Worm (Caenorhabditis elegans): ENCODE data around the gene Y54G2A.11.
"Not testable (repeated sequence)": the region's sequence is repeated elsewhere in the genome, so short reads cannot be mapped to it uniquely, and the experiment has no call there.

The Y54G2A.11 gene

DNA sequence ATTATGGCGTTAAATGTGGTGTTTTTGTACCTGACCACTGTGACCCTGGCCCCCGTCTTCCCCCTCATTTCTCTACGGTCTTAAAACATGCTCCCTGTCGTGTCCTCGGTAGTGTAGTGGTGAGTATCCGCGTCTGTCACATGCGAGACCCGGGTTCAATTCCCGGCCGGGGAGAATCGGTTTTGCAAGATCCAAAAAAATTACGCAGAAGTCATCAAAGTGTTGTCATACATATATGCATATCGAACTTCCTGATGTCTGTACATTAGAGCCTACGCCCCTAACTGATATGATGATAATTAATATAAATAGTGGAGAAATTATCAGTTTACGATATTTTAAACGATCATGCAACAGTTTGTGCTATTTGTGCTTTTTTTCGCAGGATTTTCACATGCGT lies 33.9 kb upstream of the Y54G2A.11 start, which contains the start of gene Y54G2A.45 (continued):
- no peak for TF ChIP-seq C08G9.2 (tag; optimal IDR thresholded peaks at IDR 0.05)
- TF ChIP-seq ceh-31 (tag; optimal IDR thresholded peaks at IDR 0.05): no peak
- no peak for TF ChIP-seq zip-5 (tag; optimal IDR thresholded peaks at IDR 0.05)
- peak; percentile 23 for TF ChIP-seq ceh-6 (GFP tag; optimal IDR thresholded peaks at IDR 0.05)
- no peak for TF ChIP-seq hlh-6 (tag; optimal IDR thresholded peaks at IDR 0.05)
- peak; percentile 26 for TF ChIP-seq tbx-7 (tag; optimal IDR thresholded peaks at IDR 0.05)
- TF ChIP-seq hlh-30 (tag; optimal IDR thresholded peaks at IDR 0.05; ENCODE audit: insufficient read depth): peak; percentile 79
- TF ChIP-seq sox-2 (GFP tag; IDR thresholded peaks at IDR 0.05): no peak
- no peak for TF ChIP-seq fkh-6 (tag; optimal IDR thresholded peaks at IDR 0.05)
- no peak for TF ChIP-seq ceh-45 (GFP tag; IDR thresholded peaks at IDR 0.05)
- TF ChIP-seq unc-55 (GFP tag; optimal IDR thresholded peaks at IDR 0.05): no peak
- peak; percentile 22 for TF ChIP-seq sox-4 (tag; optimal IDR thresholded peaks at IDR 0.05)
- TF ChIP-seq C38D4.7 (GFP tag; optimal IDR thresholded peaks at IDR 0.05): peak; percentile 41
- TF ChIP-seq lin-11 (tag; optimal IDR thresholded peaks at IDR 0.05): no peak
- TF ChIP-seq pag-3 (tag; optimal IDR thresholded peaks at IDR 0.05; ENCODE audit: borderline replicate concordance): no peak
- peak; percentile 32 for TF ChIP-seq ceh-18 (tag; optimal IDR thresholded peaks at IDR 0.05)
- TF ChIP-seq hlh-13 (GFP tag; optimal IDR thresholded peaks at IDR 0.05): no peak
- TF ChIP-seq hlh-15 (tag; optimal IDR thresholded peaks at IDR 0.05): no peak
- no peak for TF ChIP-seq lim-6 (tag; optimal IDR thresholded peaks at IDR 0.05)
- TF ChIP-seq F13H6.1 (tag; optimal IDR thresholded peaks at IDR 0.05): no peak

DNA sequence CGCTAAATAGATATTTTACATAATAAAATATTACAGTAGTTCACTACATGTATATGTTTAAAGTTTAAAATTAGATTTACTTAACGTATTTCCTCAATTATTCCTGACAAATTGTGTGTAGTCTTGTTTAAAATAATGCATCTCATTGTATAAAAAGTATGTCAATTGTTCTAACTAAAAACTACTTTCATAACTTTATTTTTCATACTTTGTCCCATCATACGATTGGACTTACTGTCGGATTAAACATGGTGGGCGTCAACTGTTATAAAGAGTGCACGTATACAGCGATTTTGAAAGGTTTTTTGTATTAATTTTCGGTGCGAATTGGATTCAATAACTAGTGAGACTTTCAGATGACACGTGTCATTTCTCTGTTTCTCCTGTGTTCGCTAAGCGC lies 32.1 kb upstream of the Y54G2A.11 start, which contains the start of gene Y54G2A.32:
Gene Y54G2A.32, plus strand, starts transcription at position 301 of the 400 bp plus-strand sequence.
- TF ChIP-seq odd-2 (tag; optimal IDR thresholded peaks at IDR 0.05): no peak
- no peak for TF ChIP-seq pqm-1 (tag; optimal IDR thresholded peaks at IDR 0.05)
- no peak for TF ChIP-seq ref-2 (tag; optimal IDR thresholded peaks at IDR 0.05)
- no peak for TF ChIP-seq tbx-7 (tag; optimal IDR thresholded peaks at IDR 0.05)
- no peak for TF ChIP-seq ceh-14 (tag; optimal IDR thresholded peaks at IDR 0.05)
- TF ChIP-seq hlh-15 (tag; optimal IDR thresholded peaks at IDR 0.05): no peak
- no peak for TF ChIP-seq tbx-2 (tag; optimal IDR thresholded peaks at IDR 0.05)
- TF ChIP-seq ceh-22 (tag; optimal IDR thresholded peaks at IDR 0.05): no peak
- no peak for TF ChIP-seq ceh-18 (tag; optimal IDR thresholded peaks at IDR 0.05)
- no peak for TF ChIP-seq madf-2 (tag; optimal IDR thresholded peaks at IDR 0.05)
- TF ChIP-seq npax-4 (tag; optimal IDR thresholded peaks at IDR 0.05): no peak
- TF ChIP-seq sox-2 (GFP tag; IDR thresholded peaks at IDR 0.05): no peak

DNA sequence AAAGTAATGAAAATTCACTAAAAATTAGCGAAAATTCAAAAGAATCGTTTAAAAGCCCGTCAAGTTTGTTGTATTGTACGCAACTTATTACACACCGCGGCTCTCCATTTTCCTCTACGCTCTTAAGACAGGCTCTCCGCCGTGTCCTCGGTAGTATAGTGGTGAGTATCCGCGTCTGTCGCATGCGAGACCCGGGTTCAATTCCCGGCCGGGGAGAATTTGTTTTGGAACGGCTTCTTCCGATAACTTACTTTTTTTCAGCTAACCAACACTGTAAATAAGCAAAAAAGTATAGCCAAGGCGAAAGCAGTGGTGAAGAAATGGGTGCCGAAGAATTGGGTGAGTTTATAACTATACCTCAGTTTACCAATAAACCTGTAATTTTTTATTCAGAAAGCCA lies 30.6 kb upstream of the Y54G2A.11 start:
- TF ChIP-seq pha-4 (tag; optimal IDR thresholded peaks at IDR 0.05) (no peak), nhr-232 (tag; optimal IDR thresholded peaks at IDR 0.05) (peak; percentile 29), hlh-30 (tag; optimal IDR thresholded peaks at IDR 0.05; ENCODE audit: insufficient read depth) (no peak), tbx-2 (tag; optimal IDR thresholded peaks at IDR 0.05) (peak; percentile 7), gmeb-2 (tag; optimal IDR thresholded peaks at IDR 0.05) (peak; percentile 14), C08G9.2 (tag; optimal IDR thresholded peaks at IDR 0.05) (peak; percentile 46), C38D4.7 (GFP tag; optimal IDR thresholded peaks at IDR 0.05) (peak; percentile 32), ceh-6 (GFP tag; optimal IDR thresholded peaks at IDR 0.05) (peak; percentile 38), che-1 (tag; optimal IDR thresholded peaks at IDR 0.05) (peak; percentile 4)

DNA sequence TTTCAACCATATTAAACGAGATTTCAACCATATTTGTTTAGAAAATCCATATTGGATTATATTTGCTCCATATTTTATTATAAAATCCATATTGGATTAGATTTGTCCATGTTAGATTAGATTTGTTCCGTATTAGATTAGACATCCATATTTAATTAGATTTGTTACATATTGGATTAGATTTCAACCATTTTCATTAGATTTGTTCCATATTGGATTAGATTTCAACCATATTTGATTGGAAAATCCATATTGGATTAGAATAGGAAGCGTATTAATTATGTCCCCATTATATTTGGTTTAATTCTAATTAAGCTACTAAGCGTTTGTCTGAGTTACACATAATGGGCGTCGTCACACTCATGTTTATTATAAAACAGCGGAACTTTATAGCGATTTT lies 30.0 kb upstream of the Y54G2A.11 start, which contains the start of gene Y54G2A.44:
Gene Y54G2A.44, plus strand, starts transcription at position 301 of the 400 bp plus-strand sequence.
- not testable (repeated sequence) for TF ChIP-seq che-1, C08G9.2, unc-86 (tag; optimal IDR thresholded peaks at IDR 0.05)

DNA sequence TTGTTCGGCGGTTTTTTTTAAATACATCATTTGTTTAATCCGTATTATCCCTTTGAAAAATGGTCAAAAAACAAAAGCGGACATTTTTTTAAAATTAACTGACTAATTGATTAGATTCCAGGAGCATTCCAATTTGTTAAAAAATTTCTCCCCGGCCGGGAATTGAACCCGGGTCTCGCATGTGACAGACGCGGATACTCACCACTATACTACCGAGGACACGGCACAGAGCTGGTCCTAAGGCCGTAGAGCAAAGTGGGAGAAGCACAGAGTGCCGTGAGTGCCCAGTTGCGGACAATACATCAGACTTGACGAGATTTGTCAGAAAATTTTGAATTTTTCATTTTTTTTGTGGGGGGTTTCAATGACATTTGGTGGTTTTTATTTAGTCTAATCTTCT lies 29.4 kb upstream of the Y54G2A.11 start:
- TF ChIP-seq ceh-18 (tag; optimal IDR thresholded peaks at IDR 0.05) (no peak), hlh-30 (tag; optimal IDR thresholded peaks at IDR 0.05; ENCODE audit: insufficient read depth) (peak; percentile 54), C08G9.2 (tag; optimal IDR thresholded peaks at IDR 0.05) (peak; percentile 15)
